Worm (Caenorhabditis elegans) whole organism, L1 larva: ENCODE data around the gene picc-1.
A peak's percentile ranks its signal among the peaks of the same experiment; 100 is the strongest.

Experiments used
- ama-1 ChIP-seq: fragments of 150-350 bp; optimal IDR thresholded peaks from 2 replicates; lab custom pipeline; 2014
- efl-1 ChIP-seq, 4 experiments: fragments of 150-350 bp; optimal IDR thresholded peaks in 3 of 4; peaks in 1 of 4; 1 replicate in 1 of 4; 2 replicates in 3 of 4; lab custom pipeline; 2014; ENCODE audit warnings: missing biosample characterization in 2 of 4, missing genetic modification characterization in 2 of 4, missing genetic modification reagents in 2 of 4
- mab-9 ChIP-seq: fragments of 200-800 bp; sonication (Bioruptor generic); IDR thresholded peaks from 2 replicates; pipeline ENCODE4 v1.3.6; 2022; ENCODE audit warnings: missing genetic modification reagents, missing genetic modification characterization, missing compliant biosample characterization
- nhr-12 ChIP-seq: sonication (generic microtip); optimal IDR thresholded peaks from 2 replicates; lab custom pipeline; 2017; ENCODE audit warnings: missing biosample characterization, missing genetic modification characterization
- pqm-1 ChIP-seq: sonication (generic microtip); optimal IDR thresholded peaks from 3 replicates; lab custom pipeline; 2017; ENCODE audit warnings: missing biosample characterization, missing genetic modification characterization
- sox-4 ChIP-seq: sonication (generic microtip); optimal IDR thresholded peaks from 2 replicates; lab custom pipeline; 2016; ENCODE audit warnings: missing genetic modification characterization, missing compliant biosample characterization
- sptf-1 ChIP-seq: fragments of 150-350 bp; optimal IDR thresholded peaks from 2 replicates; lab custom pipeline; 2014; ENCODE audit warnings: missing biosample characterization, missing genetic modification characterization

- TF ChIP-seq ama-1 (lab: Kevin White, UChicago): no peak
- TF ChIP-seq mab-9 (GFP tag; lab: Robert Waterston, UW): no peak
- no peak for TF ChIP-seq nhr-12
- TF ChIP-seq sox-4 (tag; lab: Kevin White, UChicago): no peak
- TF ChIP-seq efl-1 (optimal IDR thresholded peaks at IDR 0.05; lab: Kevin White, UChicago): peak; percentile 89 to 92
- TF ChIP-seq efl-1 (GFP tag; optimal IDR thresholded peaks at IDR 0.05 in 1 of 2; lab: Kevin White, UChicago): peak; percentile 91 to 98
- TF ChIP-seq pqm-1 (tag; lab: Kevin White, UChicago): no peak
- no peak for TF ChIP-seq sptf-1
These were observed 24.8 kb downstream of the picc-1 start, which contains the start of gene cpi-2 for ce11 chrV:6043275-6044271.
